Worm (Caenorhabditis elegans): ENCODE measurements around the gene alfa-1.

DNA sequence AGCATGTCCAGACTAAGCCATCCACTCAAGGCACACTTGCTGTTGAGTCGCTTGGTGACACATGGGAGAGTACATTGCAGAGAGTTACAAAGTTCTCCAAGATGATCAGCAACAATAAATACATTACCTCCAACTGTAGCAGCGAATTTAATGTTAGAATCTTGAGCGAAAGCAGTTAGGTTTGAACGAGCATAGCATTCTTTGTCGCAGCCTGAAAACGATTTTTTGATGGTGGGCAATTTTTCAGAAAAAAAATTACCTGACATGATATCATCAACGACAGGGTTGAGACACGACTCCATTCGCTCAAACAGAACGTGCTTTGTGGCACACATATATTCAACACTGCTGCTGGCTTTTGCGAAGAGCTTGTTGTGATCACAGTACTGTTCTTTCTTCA is 706 bp upstream of the alfa-1 start:
- TF ChIP-seq nhr-25 (tag; optimal IDR thresholded peaks at IDR 0.05), result no peak
- no peak for TF ChIP-seq R02D3.7 (tag; optimal IDR thresholded peaks at IDR 0.05)
- TF ChIP-seq fos-1 (tag; optimal IDR thresholded peaks at IDR 0.05), result no peak
- no peak for TF ChIP-seq alr-1 (tag; optimal IDR thresholded peaks at IDR 0.05)
- TF ChIP-seq nhr-6 (tag; optimal IDR thresholded peaks at IDR 0.05), result no peak
- no peak for TF ChIP-seq ceh-82 (tag; optimal IDR thresholded peaks at IDR 0.05)
- no peak for TF ChIP-seq ztf-11 (tag; optimal IDR thresholded peaks at IDR 0.05)
- no peak for TF ChIP-seq gmeb-1 (tag; optimal IDR thresholded peaks at IDR 0.05)
- no peak for TF ChIP-seq nhr-11 (tag; optimal IDR thresholded peaks at IDR 0.05)
- TF ChIP-seq unc-39 (tag; optimal IDR thresholded peaks at IDR 0.05), result no peak

Measured in whole organism, L2 larva.